Worm (Caenorhabditis elegans) whole organism, L3 larva: ENCODE data around the gene F20H11.4.

ENCODE experiments used
- fkh-2 ChIP-seq: fragments of 150-350 bp; optimal IDR thresholded peaks from 2 replicates; lab custom pipeline; 2014; ENCODE audit warnings: missing biosample characterization, missing genetic modification reagents, missing genetic modification characterization
- nhr-11 ChIP-seq: fragments of 150-350 bp; optimal IDR thresholded peaks from 2 replicates; lab custom pipeline; 2014; ENCODE audit warnings: missing biosample characterization, missing genetic modification characterization
- nhr-28 ChIP-seq: fragments of 150-350 bp; optimal IDR thresholded peaks from 2 replicates; lab custom pipeline; 2014; ENCODE audit warnings: missing biosample characterization, missing genetic modification characterization
- pha-4 ChIP-seq: fragments of 150-350 bp; optimal IDR thresholded peaks from 2 replicates; lab custom pipeline; 2014; ENCODE audit warnings: missing biosample characterization, missing genetic modification reagents, missing genetic modification characterization

ce11 chrIII:6579398-6579797, 29.0 kb upstream of the F20H11.4 start, which contains the start of gene F27B3.8:
- TF ChIP-seq fkh-2 = no peak
- TF ChIP-seq nhr-11 = no peak
- no peak for TF ChIP-seq nhr-28 (tag; lab: Kevin White, UChicago)
- TF ChIP-seq pha-4 (tag; lab: Kevin White, UChicago) = no peak
